Fruit fly (Drosophila melanogaster): ENCODE results near the gene CG8329.

DNA sequence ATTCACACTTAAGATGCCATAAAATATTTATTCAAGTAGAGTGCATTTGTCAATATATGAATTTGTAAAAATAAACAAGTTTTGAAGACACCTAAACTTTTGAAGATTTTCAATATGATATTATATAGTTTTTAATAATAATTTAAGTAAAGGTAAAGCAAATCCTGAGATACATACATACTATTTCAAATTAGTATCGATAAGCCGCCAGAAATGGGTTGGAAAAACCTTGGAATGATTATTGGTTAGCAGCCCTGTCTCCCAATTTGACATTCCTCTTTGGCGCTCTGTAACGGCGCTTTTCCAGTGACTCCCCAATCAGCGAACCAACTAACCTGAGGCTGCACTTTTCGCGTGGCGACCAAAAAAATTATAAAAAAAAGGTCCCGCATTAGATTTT is 43.1 kb downstream of the CG8329 start, which contains the start of gene alphaTub67C:
- TF ChIP-seq CG14711 (tag; optimal IDR thresholded peaks at IDR 0.05) (no peak), CG11617 (GFP tag; optimal IDR thresholded peaks at IDR 0.05) (no peak), CG33017 (tag; optimal IDR thresholded peaks at IDR 0.05) (no peak), cnc (optimal IDR thresholded peaks at IDR 0.05) (no peak), kay (GFP tag; ENCODE audit: borderline replicate concordance) (no peak), cic (GFP tag; optimal IDR thresholded peaks at IDR 0.05) (no peak), toe (GFP tag; optimal IDR thresholded peaks at IDR 0.05) (no peak), Clk (GFP tag; optimal IDR thresholded peaks at IDR 0.05) (no peak), bab1 (GFP tag; optimal IDR thresholded peaks at IDR 0.05) (no peak), ovo (GFP tag; optimal IDR thresholded peaks at IDR 0.05) (peak; percentile 37), pad (GFP tag; optimal IDR thresholded peaks at IDR 0.05) (peak; percentile 88), CG1620 (GFP tag; optimal IDR thresholded peaks at IDR 0.05) (no peak), Hr96 (GFP tag; optimal IDR thresholded peaks at IDR 0.05) (no peak), Mnt (GFP tag; optimal IDR thresholded peaks at IDR 0.05) (no peak)

Data from whole organism, adult.